Fruit fly (Drosophila melanogaster) whole organism, embryonic: ENCODE data around the gene SNRPG.

Experiments
- Ada2b ChIP-seq: fragments of 200-800 bp; sonication (Bioruptor generic); IDR thresholded peaks from 2 replicates; pipeline ENCODE4 v1.3.6; 2022; ENCODE audit warnings: missing biosample characterization, missing genetic modification characterization
- CG10321 ChIP-seq: fragments of 200-800 bp; sonication (Bioruptor generic); IDR thresholded peaks from 2 replicates; pipeline ENCODE4 v1.3.6; 2022; ENCODE audit warnings: missing biosample characterization, missing genetic modification characterization
- CG10431 ChIP-seq: fragments of 200-800 bp; sonication (Bioruptor generic); optimal IDR thresholded peaks from 3 replicates; lab custom pipeline; 2018; ENCODE audit warnings: missing biosample characterization, mild to moderate bottlenecking, missing genetic modification characterization
- CG10654 ChIP-seq: fragments of 200-800 bp; sonication (Bioruptor generic); optimal IDR thresholded peaks from 2 replicates; lab custom pipeline; 2016; ENCODE audit warnings: missing biosample characterization, missing genetic modification characterization
- CG11456 ChIP-seq: fragments of 200-800 bp; sonication (Bioruptor generic); IDR thresholded peaks from 3 replicates; pipeline ENCODE4 v1.3.6; 2022; ENCODE audit warnings: missing biosample characterization, missing genetic modification characterization
- CG12155 ChIP-seq: fragments of 200-800 bp; sonication (Bioruptor generic); optimal IDR thresholded peaks from 3 replicates; lab custom pipeline; 2016; ENCODE audit warnings: missing biosample characterization, missing genetic modification characterization
- CG1233 ChIP-seq: fragments of 200-800 bp; sonication (Bioruptor generic); optimal IDR thresholded peaks from 4 replicates; lab custom pipeline; 2018; ENCODE audit warnings: missing biosample characterization, mild to moderate bottlenecking, missing genetic modification characterization
- CG13287 ChIP-seq: fragments of 200-800 bp; sonication (Bioruptor generic); IDR thresholded peaks from 2 replicates; pipeline ENCODE4 v1.3.6; 2022; ENCODE audit warnings: missing biosample characterization, missing genetic modification characterization; ENCODE audit not compliant: partially characterized antibody
- CG14014 ChIP-seq: fragments of 200-800 bp; sonication (Bioruptor generic); IDR thresholded peaks from 2 replicates; pipeline ENCODE4 v1.3.6; 2022; ENCODE audit warnings: missing biosample characterization, missing genetic modification characterization
- CG14965 ChIP-seq: fragments of 200-800 bp; sonication (Bioruptor generic); optimal IDR thresholded peaks from 2 replicates; lab custom pipeline; 2016; ENCODE audit warnings: missing biosample characterization, missing genetic modification characterization, borderline replicate concordance
- CG1529 ChIP-seq: fragments of 200-800 bp; sonication (Bioruptor generic); optimal IDR thresholded peaks from 3 replicates; lab custom pipeline; 2018; ENCODE audit warnings: missing biosample characterization, missing genetic modification characterization
- CG17359 ChIP-seq: fragments of 200-800 bp; sonication (Bioruptor generic); optimal IDR thresholded peaks from 3 replicates; lab custom pipeline; 2018; ENCODE audit warnings: missing biosample characterization, mild to moderate bottlenecking, missing genetic modification characterization, moderate library complexity
- CG17802 ChIP-seq: fragments of 200-800 bp; sonication (Bioruptor generic); optimal IDR thresholded peaks from 2 replicates; lab custom pipeline; 2018; ENCODE audit warnings: missing biosample characterization, mild to moderate bottlenecking, missing genetic modification characterization, moderate library complexity
- CG18764 ChIP-seq: fragments of 200-800 bp; sonication (Bioruptor generic); optimal IDR thresholded peaks from 3 replicates; lab custom pipeline; 2016; ENCODE audit warnings: missing biosample characterization, missing genetic modification characterization
- CG32767 ChIP-seq: fragments of 200-800 bp; sonication (Bioruptor generic); IDR thresholded peaks from 2 replicates; pipeline ENCODE4 v1.3.6; 2022; ENCODE audit warnings: missing biosample characterization, missing genetic modification characterization
- CG34224 ChIP-seq: fragments of 200-800 bp; sonication (Bioruptor generic); IDR thresholded peaks from 3 replicates; pipeline ENCODE4 v1.3.6; 2022; ENCODE audit warnings: missing biosample characterization, missing genetic modification characterization; ENCODE audit not compliant: partially characterized antibody
- CG3838 ChIP-seq: fragments of 200-800 bp; sonication (Bioruptor generic); optimal IDR thresholded peaks from 3 replicates; lab custom pipeline; 2016; ENCODE audit warnings: missing biosample characterization, missing genetic modification characterization
- CG8281 ChIP-seq: fragments of 200-800 bp; sonication (Bioruptor generic); optimal IDR thresholded peaks from 2 replicates; lab custom pipeline; 2018; ENCODE audit warnings: missing biosample characterization, mild to moderate bottlenecking, missing genetic modification characterization, moderate library complexity
- CG8359 ChIP-seq: fragments of 200-800 bp; sonication (Bioruptor generic); optimal IDR thresholded peaks from 2 replicates; lab custom pipeline; 2017; ENCODE audit warnings: missing biosample characterization, mild to moderate bottlenecking, missing genetic modification characterization, borderline replicate concordance
- CG8924 ChIP-seq: fragments of 200-800 bp; optimal IDR thresholded peaks from 3 replicates; lab custom pipeline; 2019; ENCODE audit warnings: missing biosample characterization, mild to moderate bottlenecking, missing genetic modification characterization, moderate library complexity
- ERR ChIP-seq: fragments of 200-800 bp; sonication (Bioruptor generic); optimal IDR thresholded peaks from 2 replicates; lab custom pipeline; 2016; ENCODE audit warnings: missing biosample characterization, missing genetic modification characterization
- Hmx ChIP-seq: fragments of 200-800 bp; sonication (Bioruptor generic); optimal IDR thresholded peaks from 2 replicates; lab custom pipeline; 2016; ENCODE audit warnings: missing biosample characterization, missing genetic modification characterization
- Hr78 ChIP-seq, 2 experiments: fragments of 200-800 bp in 1 of 2; fragments of >200 bp in 1 of 2; sonication (Bioruptor generic) in 1 of 2; optimal IDR thresholded peaks; 2 replicates each; lab custom pipeline; 2017 to 2019; ENCODE audit warnings: missing biosample characterization in 2 of 2, missing genetic modification characterization in 2 of 2, mild to moderate bottlenecking in 1 of 2, moderate library complexity in 1 of 2
- Kr ChIP-seq: fragments of 200-800 bp; sonication (Bioruptor generic); optimal IDR thresholded peaks from 2 replicates; lab custom pipeline; 2017; ENCODE audit warnings: missing biosample characterization, mild to moderate bottlenecking, missing genetic modification characterization
- Mes4 ChIP-seq: fragments of 200-800 bp; sonication (Bioruptor generic); optimal IDR thresholded peaks from 2 replicates; lab custom pipeline; 2016; ENCODE audit warnings: missing biosample characterization, missing genetic modification characterization
- NC2β ChIP-seq: fragments of 200-800 bp; sonication (Bioruptor generic); optimal IDR thresholded peaks from 2 replicates; lab custom pipeline; 2016; ENCODE audit warnings: missing biosample characterization, missing genetic modification characterization
- NFAT ChIP-seq: fragments of 200-800 bp; sonication (Bioruptor generic); IDR thresholded peaks from 2 replicates; pipeline ENCODE4 v1.3.6; 2022; ENCODE audit warnings: missing biosample characterization, missing genetic modification characterization
- NK7.1 ChIP-seq: fragments of 200-800 bp; sonication (Bioruptor generic); optimal IDR thresholded peaks from 3 replicates; lab custom pipeline; 2016; ENCODE audit warnings: missing biosample characterization, missing genetic modification characterization
- Poxn ChIP-seq: fragments of 200-800 bp; sonication (Bioruptor generic); IDR thresholded peaks from 2 replicates; pipeline ENCODE4 v1.3.6; 2022; ENCODE audit warnings: missing biosample characterization, missing genetic modification characterization
- Side ChIP-seq: fragments of 200-800 bp; sonication (Bioruptor generic); optimal IDR thresholded peaks from 2 replicates; lab custom pipeline; 2016; ENCODE audit warnings: missing biosample characterization, missing genetic modification characterization
- TFAM ChIP-seq: fragments of 200-800 bp; sonication (Bioruptor generic); optimal IDR thresholded peaks from 2 replicates; lab custom pipeline; 2017; ENCODE audit warnings: missing biosample characterization, missing genetic modification characterization, inconsistent platforms
- al ChIP-seq: fragments of 200-800 bp; sonication (Bioruptor generic); IDR thresholded peaks from 2 replicates; pipeline ENCODE4 v1.3.6; 2022; ENCODE audit warnings: missing biosample characterization, missing genetic modification characterization
- bcd ChIP-seq: fragments of 200-800 bp; sonication (Bioruptor generic); optimal IDR thresholded peaks from 2 replicates; lab custom pipeline; 2017; ENCODE audit warnings: missing biosample characterization, mild to moderate bottlenecking, missing genetic modification characterization
- danr ChIP-seq: fragments of 200-800 bp; sonication (Bioruptor generic); IDR thresholded peaks from 2 replicates; pipeline ENCODE4 v1.3.6; 2022; ENCODE audit warnings: missing biosample characterization, missing genetic modification characterization
- dmrt11E ChIP-seq: fragments of 200-800 bp; sonication (Bioruptor generic); optimal IDR thresholded peaks from 3 replicates; lab custom pipeline; 2018; ENCODE audit warnings: missing biosample characterization, mild to moderate bottlenecking, missing genetic modification characterization, moderate library complexity
- emc ChIP-seq: fragments of 200-800 bp; sonication (Bioruptor generic); optimal IDR thresholded peaks from 2 replicates; lab custom pipeline; 2016; ENCODE audit warnings: missing biosample characterization, missing genetic modification characterization
- esg ChIP-seq: fragments of 200-800 bp; sonication (Bioruptor generic); conservative IDR thresholded peaks from 2 replicates; pipeline ENCODE4 v1.3.6; 2022; ENCODE audit warnings: missing biosample characterization, missing genetic modification characterization
- lab ChIP-seq: fragments of 200-800 bp; sonication (Bioruptor generic); optimal IDR thresholded peaks from 3 replicates; lab custom pipeline; 2017; ENCODE audit warnings: missing biosample characterization, missing genetic modification characterization, mild to moderate bottlenecking, moderate library complexity, missing genetic modification reagents
- mam ChIP-seq: fragments of 200-800 bp; sonication (Bioruptor generic); optimal IDR thresholded peaks from 3 replicates; lab custom pipeline; 2016; ENCODE audit warnings: missing biosample characterization, missing genetic modification characterization
- onecut ChIP-seq: fragments of 200-800 bp; sonication (Bioruptor generic); IDR thresholded peaks from 2 replicates; pipeline ENCODE4 v1.3.6; 2022; ENCODE audit warnings: missing biosample characterization, missing genetic modification characterization
- org-1 ChIP-seq: fragments of 200-800 bp; sonication (Bioruptor generic); optimal IDR thresholded peaks from 2 replicates; lab custom pipeline; 2017; ENCODE audit warnings: missing biosample characterization, missing genetic modification characterization
- pfk ChIP-seq: fragments of 200-800 bp; sonication (Bioruptor generic); optimal IDR thresholded peaks from 2 replicates; lab custom pipeline; 2018; ENCODE audit warnings: missing biosample characterization, mild to moderate bottlenecking, missing genetic modification characterization, moderate library complexity
- pho ChIP-seq: fragments of 200-800 bp; sonication (Bioruptor generic); optimal IDR thresholded peaks from 2 replicates; lab custom pipeline; 2016; ENCODE audit warnings: missing biosample characterization, missing genetic modification characterization
- sd ChIP-seq: fragments of 200-800 bp; sonication (Bioruptor generic); optimal IDR thresholded peaks from 3 replicates; lab custom pipeline; 2018; ENCODE audit warnings: missing biosample characterization, mild to moderate bottlenecking, missing genetic modification characterization, moderate library complexity
- slou ChIP-seq: fragments of 200-800 bp; sonication (Bioruptor generic); optimal IDR thresholded peaks from 3 replicates; lab custom pipeline; 2016; ENCODE audit warnings: missing biosample characterization, missing genetic modification characterization
- tna ChIP-seq: fragments of 200-800 bp; sonication (Bioruptor generic); IDR thresholded peaks from 2 replicates; pipeline ENCODE4 v1.3.6; 2022; ENCODE audit warnings: missing biosample characterization, missing genetic modification characterization; ENCODE audit not compliant: partially characterized antibody
- vfl ChIP-seq: fragments of 200-800 bp; sonication (Bioruptor generic); optimal IDR thresholded peaks from 2 replicates; lab custom pipeline; 2016; ENCODE audit warnings: missing biosample characterization, missing genetic modification characterization
- wdn ChIP-seq: fragments of 200-800 bp; sonication (Bioruptor generic); IDR thresholded peaks from 2 replicates; pipeline ENCODE4 v1.3.6; 2022; ENCODE audit warnings: missing biosample characterization, missing genetic modification characterization
- yki ChIP-seq: fragments of >200 bp; optimal IDR thresholded peaks from 3 replicates; lab custom pipeline; 2018

The SNRPG gene

DNA sequence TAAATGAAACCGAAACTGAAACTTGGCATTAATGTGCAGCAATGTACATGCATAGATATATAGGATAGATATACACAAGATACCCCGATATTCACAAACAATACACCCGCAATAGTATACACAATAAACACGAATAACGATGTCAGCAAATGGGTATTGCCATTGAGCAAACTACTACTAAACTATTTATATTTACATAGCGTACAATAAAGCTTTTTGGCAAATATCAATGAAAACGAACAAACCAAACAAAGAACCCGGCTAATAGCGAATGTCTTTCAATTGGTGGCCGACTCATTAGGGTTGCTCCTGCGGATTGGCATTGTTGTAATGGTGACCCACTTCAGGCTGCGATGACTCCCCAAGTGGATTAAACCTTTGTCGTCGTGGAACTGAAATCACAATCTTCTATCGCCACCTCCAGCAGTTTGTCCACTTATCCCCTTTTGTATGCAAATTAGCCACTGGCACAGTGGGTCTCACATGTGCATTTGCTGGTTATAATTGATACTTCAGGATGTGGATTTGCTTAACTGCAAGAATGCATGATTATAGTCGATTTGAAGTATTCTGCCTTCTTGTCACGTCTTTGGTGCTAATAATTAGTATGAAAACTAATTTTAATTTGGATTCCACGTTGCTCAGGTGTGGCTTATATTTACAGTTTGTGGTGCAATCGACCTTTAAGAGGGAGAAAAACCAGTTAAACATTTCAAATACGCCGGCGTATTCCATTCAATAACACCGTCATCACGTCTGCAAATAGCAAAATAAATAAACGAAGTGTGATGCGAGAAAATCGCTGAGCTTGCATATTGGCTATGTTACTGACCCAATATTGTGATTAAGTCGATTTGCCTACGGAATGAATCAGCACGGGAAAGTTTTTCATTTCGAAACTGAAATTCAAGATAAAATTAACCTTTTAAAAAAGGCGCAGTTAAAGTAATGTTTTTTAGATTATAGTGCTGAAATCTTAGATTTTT, 10.2 kb upstream of the SNRPG start (continued):
- TF ChIP-seq org-1 (GFP tag; lab: Kevin White, UChicago), result peak; percentile 57
- TF ChIP-seq NC2β, result no peak
- TF ChIP-seq Hr78 (GFP tag; optimal IDR thresholded peaks at IDR 0.05; lab: Kevin White, UChicago), result peak in 1 of 2 experiments; percentile 30
- TF ChIP-seq onecut, result peak; percentile 72
- TF ChIP-seq pho (GFP tag; lab: Kevin White, UChicago), result no peak
- no peak for TF ChIP-seq CG18764 (GFP tag; lab: Kevin White, UChicago)
- no peak for TF ChIP-seq CG1529
- TF ChIP-seq Ada2b, result peak; percentile 41; the same call in 1 of the 2 replicates
- no peak for TF ChIP-seq wdn (GFP tag; lab: Robert Waterston, UW)
- TF ChIP-seq CG8924 (tag; lab: Kevin White, UChicago), result peak; percentile 26
- peak; percentile 70 for TF ChIP-seq mam (GFP tag; lab: Kevin White, UChicago)
- TF ChIP-seq TFAM (GFP tag; lab: Kevin White, UChicago), result no peak
- no peak for TF ChIP-seq danr (GFP tag; lab: Robert Waterston, UW)
- TF ChIP-seq CG32767 (GFP tag; lab: Robert Waterston, UW), result no peak
- peak; percentile 43 for TF ChIP-seq slou (GFP tag; lab: Kevin White, UChicago)
- TF ChIP-seq esg (GFP tag; lab: Robert Waterston, UW), result peak; percentile 89
- TF ChIP-seq CG8281 (tag; lab: Kevin White, UChicago), result peak; percentile 60
- no peak for TF ChIP-seq CG13287 (GFP tag; lab: Robert Waterston, UW)
- TF ChIP-seq lab (GFP tag; lab: Kevin White, UChicago), result peak; percentile 53
- TF ChIP-seq NK7.1 (GFP tag; lab: Kevin White, UChicago), result peak; percentile 79
- peak; percentile 32 for TF ChIP-seq Hmx
- 0 out of 3 replicates have a peak, but pooled peaks have one; percentile 42 for TF ChIP-seq CG11456 (GFP tag; lab: Robert Waterston, UW)
- peak; percentile 0 for TF ChIP-seq bcd (GFP tag; lab: Kevin White, UChicago)
- TF ChIP-seq yki, result no peak
- no peak for TF ChIP-seq CG17802
- no peak for TF ChIP-seq CG1233 (GFP tag; lab: Kevin White, UChicago)
- TF ChIP-seq CG3838 (GFP tag; lab: Kevin White, UChicago), result no peak
- TF ChIP-seq pfk (GFP tag; lab: Kevin White, UChicago), result no peak
- no peak for TF ChIP-seq emc (GFP tag; lab: Kevin White, UChicago)
- no peak for TF ChIP-seq Poxn (GFP tag; lab: Robert Waterston, UW)
- TF ChIP-seq sd (tag; lab: Kevin White, UChicago), result no peak
- TF ChIP-seq CG14014, result peak; percentile 86
- TF ChIP-seq Kr (GFP tag; lab: Kevin White, UChicago), result no peak
- TF ChIP-seq dmrt11E (tag; lab: Kevin White, UChicago), result no peak
- TF ChIP-seq NFAT (GFP tag; lab: Robert Waterston, UW), result no peak
- no peak for TF ChIP-seq vfl (GFP tag; lab: Kevin White, UChicago)
- peak; percentile 55 for TF ChIP-seq Side
- TF ChIP-seq CG10431 (GFP tag; lab: Kevin White, UChicago), result no peak
- TF ChIP-seq CG10321 (GFP tag; lab: Robert Waterston, UW), result peak; percentile 60; the same call in 1 of the 2 replicates
- TF ChIP-seq al, result no peak
- no peak for TF ChIP-seq CG10654 (GFP tag; lab: Kevin White, UChicago)
- TF ChIP-seq CG17359 (tag; lab: Kevin White, UChicago), result peak; percentile 9
- no peak for TF ChIP-seq tna (GFP tag; lab: Robert Waterston, UW)
- peak; percentile 70 for TF ChIP-seq ERR (GFP tag; lab: Kevin White, UChicago)
- no peak for TF ChIP-seq CG34224 (GFP tag; lab: Robert Waterston, UW)
- no peak for TF ChIP-seq CG14965 (GFP tag; lab: Kevin White, UChicago)
- TF ChIP-seq CG12155 (GFP tag; lab: Kevin White, UChicago), result no peak
- TF ChIP-seq CG8359 (GFP tag; lab: Kevin White, UChicago), result no peak
- TF ChIP-seq Mes4 (GFP tag; lab: Kevin White, UChicago), result no peak
